Worm (Caenorhabditis elegans): ENCODE measurements around the gene F17C11.6.

The F17C11.6 gene

DNA sequence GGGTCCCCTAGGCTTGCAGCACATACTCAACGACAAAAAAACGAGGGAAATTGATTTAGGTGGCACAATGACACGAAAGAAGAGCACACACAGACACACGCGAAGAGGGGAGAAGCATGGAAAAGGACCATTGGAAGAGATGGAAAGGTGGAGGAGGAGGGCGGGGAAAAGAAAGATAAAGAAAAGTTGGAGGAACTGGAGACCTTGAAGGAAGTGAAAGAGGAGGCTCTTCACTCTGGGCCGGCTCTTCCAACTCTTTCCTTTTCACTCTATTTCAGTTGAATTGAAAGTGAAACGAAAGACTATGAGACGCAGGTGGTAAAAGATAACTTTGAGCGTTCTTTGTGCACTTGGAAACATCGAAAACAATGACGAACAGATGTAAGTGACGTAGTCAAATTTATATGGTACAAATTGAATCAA is 6.5 kb downstream of the F17C11.6 start (continued):
- TF ChIP-seq tlp-1 (tag; optimal IDR thresholded peaks at IDR 0.05) (no peak), lin-35 (GFP tag; optimal IDR thresholded peaks at IDR 0.05) (peak; percentile 62 to 64), elt-2 (tag; optimal IDR thresholded peaks at IDR 0.05) (no peak), ztf-4 (tag; optimal IDR thresholded peaks at IDR 0.05) (peak; percentile 61), pqm-1 (tag; optimal IDR thresholded peaks at IDR 0.05) (no peak), pag-3 (tag; optimal IDR thresholded peaks at IDR 0.05; ENCODE audit: borderline replicate concordance, insufficient read depth) (peak; percentile 5), zip-4 (GFP tag; optimal IDR thresholded peaks at IDR 0.05) (peak; percentile 18), efl-1 (optimal IDR thresholded peaks at IDR 0.05) (peak; percentile 26 to 49), efl-1 (GFP tag; optimal IDR thresholded peaks at IDR 0.05 in 1 of 2) (peak; percentile 22 to 94), lir-3 (tag; optimal IDR thresholded peaks at IDR 0.05; ENCODE audit: poor library complexity) (peak; percentile 59), ztf-11 (tag; optimal IDR thresholded peaks at IDR 0.05) (peak in 1 of 2 experiments; percentile 18), nhr-11 (tag; optimal IDR thresholded peaks at IDR 0.05) (no peak), mdl-1 (tag; optimal IDR thresholded peaks at IDR 0.05) (peak in 1 of 2 experiments; percentile 53), ceh-88 (GFP tag; IDR thresholded peaks at IDR 0.05) (no peak), lsy-2 (tag; optimal IDR thresholded peaks at IDR 0.05) (peak; percentile 46 to 61), ces-1 (GFP tag; optimal IDR thresholded peaks at IDR 0.05) (peak; percentile 64), mef-2 (tag; optimal IDR thresholded peaks at IDR 0.05) (no peak), lin-39 (tag; optimal IDR thresholded peaks at IDR 0.05) (no peak), mab-9 (GFP tag; IDR thresholded peaks at IDR 0.05) (0 out of 2 replicates have a peak, but pooled peaks have one; percentile 37), ets-5 (GFP tag; IDR thresholded peaks at IDR 0.05) (no peak), sup-37 (GFP tag; optimal IDR thresholded peaks at IDR 0.05) (peak; percentile 5), nhr-90 (tag; optimal IDR thresholded peaks at IDR 0.05; ENCODE audit: poor library complexity) (peak; percentile 9), efl-3 (GFP tag; optimal IDR thresholded peaks at IDR 0.05) (no peak), dpl-1 (GFP tag; optimal IDR thresholded peaks at IDR 0.05) (peak in 2 of 3 experiments; percentile 23 to 42), unc-98 (GFP tag; IDR thresholded peaks at IDR 0.05) (no peak), nhr-84 (tag; optimal IDR thresholded peaks at IDR 0.05) (no peak), mep-1 (tag; optimal IDR thresholded peaks at IDR 0.05) (no peak), Y116A8C.19 (tag; optimal IDR thresholded peaks at IDR 0.05; ENCODE audit: borderline replicate concordance) (no peak), snpc-4 (tag; optimal IDR thresholded peaks at IDR 0.05) (peak; percentile 6), fkh-10 (GFP tag; optimal IDR thresholded peaks at IDR 0.05) (peak; percentile 63), hlh-4 (tag; optimal IDR thresholded peaks at IDR 0.05) (no peak), nhr-20 (tag; optimal IDR thresholded peaks at IDR 0.05) (peak; percentile 69), C04F5.9 (tag; optimal IDR thresholded peaks at IDR 0.05) (no peak), pax-3 (tag; optimal IDR thresholded peaks at IDR 0.05) (no peak), sptf-1 (tag; optimal IDR thresholded peaks at IDR 0.05) (no peak), nhr-237 (tag; optimal IDR thresholded peaks at IDR 0.05) (no peak), fkh-4 (tag; optimal IDR thresholded peaks at IDR 0.05; ENCODE audit: borderline replicate concordance) (peak; percentile 68), swsn-7 (tag; optimal IDR thresholded peaks at IDR 0.05) (peak; percentile 77), rnt-1 (tag; optimal IDR thresholded peaks at IDR 0.05) (peak; percentile 42), nhr-19 (GFP tag; conservative IDR thresholded peaks at IDR 0.05) (peak; percentile 99), lin-15B (tag; optimal IDR thresholded peaks at IDR 0.05) (no peak), irx-1 (tag; optimal IDR thresholded peaks at IDR 0.05) (peak; percentile 72), nhr-76 (tag; optimal IDR thresholded peaks at IDR 0.05) (no peak), grh-1 (GFP tag; IDR thresholded peaks at IDR 0.05) (no peak), lin-13 (GFP tag; optimal IDR thresholded peaks at IDR 0.05) (no peak), egl-13 (tag; optimal IDR thresholded peaks at IDR 0.05) (peak; percentile 44), dsc-1 (tag; optimal IDR thresholded peaks at IDR 0.05) (peak; percentile 95), nhr-28 (tag; optimal IDR thresholded peaks at IDR 0.05) (no peak), nhr-77 (tag; optimal IDR thresholded peaks at IDR 0.05) (peak; percentile 48), sox-4 (tag; optimal IDR thresholded peaks at IDR 0.05) (no peak), hlh-17 (GFP tag; optimal IDR thresholded peaks at IDR 0.05; ENCODE audit: borderline replicate concordance) (no peak), lin-14 (GFP tag; optimal IDR thresholded peaks at IDR 0.05) (peak; percentile 96), snu-23 (GFP tag; optimal IDR thresholded peaks at IDR 0.05) (peak; percentile 85)

All from whole organism, L1 larva.